Worm (Caenorhabditis elegans) whole organism, L3 larva: ENCODE data around the gene elt-1.

Experiments used
- ama-1 ChIP-seq: fragments of 150-350 bp; optimal IDR thresholded peaks from 2 replicates; lab custom pipeline; 2018
- sea-2 ChIP-seq: fragments of 150-350 bp; sonication (generic microtip); optimal IDR thresholded peaks from 4 replicates; lab custom pipeline; 2014; ENCODE audit warnings: missing biosample characterization, missing genetic modification reagents, missing genetic modification characterization

ce11 chrIV:9647789-9648361, 33.1 kb downstream of the elt-1 start, which contains the start of gene amph-1:
- TF ChIP-seq sea-2 (no peak), ama-1 (no peak)
